Worm (Caenorhabditis elegans) whole organism, L2 larva: Measurements from ENCODE around the gene Y41D4A.6.

Experiments
- crh-2 ChIP-seq: sonication (generic microtip); optimal IDR thresholded peaks from 2 replicates; lab custom pipeline; 2017; ENCODE audit warnings: missing biosample characterization, missing genetic modification characterization
- egl-27 ChIP-seq: sonication (generic microtip); optimal IDR thresholded peaks from 3 replicates; lab custom pipeline; 2017; ENCODE audit warnings: missing biosample characterization, missing genetic modification reagents, missing genetic modification characterization
- zag-1 ChIP-seq: fragments of 150-350 bp; optimal IDR thresholded peaks from 2 replicates; lab custom pipeline; 2014; ENCODE audit warnings: missing biosample characterization, missing genetic modification characterization

DNA sequence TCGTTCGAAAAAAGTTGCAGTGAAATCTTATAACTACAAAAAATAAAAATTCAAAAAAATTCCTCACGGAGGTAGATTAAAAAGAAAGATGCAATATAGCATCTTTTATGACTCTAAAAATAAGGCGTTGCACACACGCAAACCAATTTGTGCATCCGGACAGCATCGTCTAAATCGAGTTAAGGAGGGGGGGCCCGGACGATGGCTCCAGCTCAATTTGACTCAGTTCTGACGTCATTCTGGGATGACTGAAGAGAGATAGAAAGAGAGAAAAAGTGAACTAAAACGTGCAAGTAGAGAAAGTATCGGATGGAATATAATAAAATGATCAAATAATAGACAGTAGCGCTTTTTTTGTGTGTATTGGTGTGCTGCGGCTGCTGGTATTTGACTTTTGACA, 20.7 kb upstream of the Y41D4A.6 start:
- peak; percentile 21 for TF ChIP-seq zag-1 (tag; lab: Kevin White, UChicago)
- peak; percentile 15 for TF ChIP-seq egl-27 (tag; lab: Kevin White, UChicago)
- no peak for TF ChIP-seq crh-2 (tag; lab: Kevin White, UChicago)
